Worm (Caenorhabditis elegans): ENCODE measurements around the gene F20D6.12.

ce11 chrV:8190430-8190829 lies 514 bp upstream of the F20D6.12 start, which contains the start of gene F20D6.1:
- no peak for TF ChIP-seq ets-7 (tag; optimal IDR thresholded peaks at IDR 0.05)
- TF ChIP-seq ama-1 (optimal IDR thresholded peaks at IDR 0.05), result no peak
- no peak for TF ChIP-seq sea-1 (GFP tag; conservative IDR thresholded peaks at IDR 0.05)
- no peak for TF ChIP-seq tbx-11 (GFP tag; IDR thresholded peaks at IDR 0.05)
- TF ChIP-seq F13C5.2 (tag; optimal IDR thresholded peaks at IDR 0.05), result no peak
- TF ChIP-seq hmbx-1 (tag; optimal IDR thresholded peaks at IDR 0.05), result no peak
- no peak for TF ChIP-seq hnd-1 (tag; optimal IDR thresholded peaks at IDR 0.05)
- TF ChIP-seq flt-1 (GFP tag; IDR thresholded peaks at IDR 0.05), result no peak
